Fruit fly (Drosophila melanogaster): ENCODE measurements around the gene Pkd2.
A peak's percentile ranks its signal among the peaks of the same experiment; 100 is the strongest.

Pkd2 gene

dm6 chr2L:12371740-12372139, 26.3 kb upstream of the Pkd2 start (continued):
- TF ChIP-seq Bgb (GFP tag; IDR thresholded peaks at IDR 0.05; ENCODE audit: partially characterized antibody) (no peak), HHEX (GFP tag; optimal IDR thresholded peaks at IDR 0.05) (peak; percentile 75), CG43689 (GFP tag; IDR thresholded peaks at IDR 0.05) (0 out of 2 replicates have a peak, but pooled peaks have one; percentile 15), CG13775 (GFP tag; optimal IDR thresholded peaks at IDR 0.05) (no peak), CG7839 (tag; optimal IDR thresholded peaks at IDR 0.05) (peak; percentile 36), Atf3 (GFP tag; optimal IDR thresholded peaks at IDR 0.05) (peak; percentile 35), CG12236 (GFP tag; optimal IDR thresholded peaks at IDR 0.05) (peak; percentile 54), Six4 (GFP tag; optimal IDR thresholded peaks at IDR 0.05) (peak; percentile 50), dm (GFP tag; optimal IDR thresholded peaks at IDR 0.05) (no peak), ssp (GFP tag; IDR thresholded peaks at IDR 0.05) (no peak), zen2 (GFP tag; IDR thresholded peaks at IDR 0.05; ENCODE audit: partially characterized antibody) (no peak), Myb (GFP tag; optimal IDR thresholded peaks at IDR 0.05) (no peak), CG6654 (GFP tag; optimal IDR thresholded peaks at IDR 0.05) (peak; percentile 42), CG13123 (GFP tag; optimal IDR thresholded peaks at IDR 0.05) (peak; percentile 36), MTF-1 (GFP tag; optimal IDR thresholded peaks at IDR 0.05; ENCODE audit: borderline replicate concordance) (peak; percentile 82), CG6765 (GFP tag; optimal IDR thresholded peaks at IDR 0.05) (peak; percentile 11), TFAM (GFP tag; optimal IDR thresholded peaks at IDR 0.05) (peak; percentile 12), CG10565 (GFP tag; optimal IDR thresholded peaks at IDR 0.05) (no peak), Dad (GFP tag; optimal IDR thresholded peaks at IDR 0.05) (no peak), NfI (GFP tag; optimal IDR thresholded peaks at IDR 0.05) (peak; percentile 11), Eip74EF (GFP tag; optimal IDR thresholded peaks at IDR 0.05) (peak in 1 of 2 experiments; percentile 30), Camta (GFP tag; optimal IDR thresholded peaks at IDR 0.05) (peak; percentile 63), Hr39 (optimal IDR thresholded peaks at IDR 0.05) (no peak), CG7372 (GFP tag; IDR thresholded peaks at IDR 0.05) (no peak), insv (GFP tag; optimal IDR thresholded peaks at IDR 0.05) (peak in 1 of 2 experiments; percentile 20), mam (GFP tag; optimal IDR thresholded peaks at IDR 0.05) (peak; percentile 8), CG34422 (GFP tag; IDR thresholded peaks at IDR 0.05) (no peak), tgo (GFP tag; IDR thresholded peaks at IDR 0.05) (0 out of 3 replicates have a peak, but pooled peaks have one; percentile 15), ranshi (GFP tag; IDR thresholded peaks at IDR 0.05) (peak; percentile 20; the same call in 1 of the 2 replicates), pita (GFP tag; optimal IDR thresholded peaks at IDR 0.05) (no peak), CG33213 (GFP tag; optimal IDR thresholded peaks at IDR 0.05) (peak; percentile 57), CG17186 (GFP tag; optimal IDR thresholded peaks at IDR 0.05) (peak; percentile 49), Rx (GFP tag; IDR thresholded peaks at IDR 0.05) (peak; percentile 41; the same call in 1 of the 2 replicates), fu2 (GFP tag; optimal IDR thresholded peaks at IDR 0.05) (no peak), CG11696 (GFP tag; IDR thresholded peaks at IDR 0.05) (no peak), CG14441 (GFP tag; IDR thresholded peaks at IDR 0.05) (peak; percentile 8; the same call in 1 of the 2 replicates), zen (tag; optimal IDR thresholded peaks at IDR 0.05) (no peak), gsb-n (tag; optimal IDR thresholded peaks at IDR 0.05) (peak; percentile 74), C15 (GFP tag; IDR thresholded peaks at IDR 0.05) (no peak), CG10959 (GFP tag; IDR thresholded peaks at IDR 0.05) (no peak), cwo (GFP tag; optimal IDR thresholded peaks at IDR 0.05) (no peak), row (GFP tag; IDR thresholded peaks at IDR 0.05) (no peak), hth (optimal IDR thresholded peaks at IDR 0.05) (no peak), CG4730 (GFP tag; IDR thresholded peaks at IDR 0.05) (peak; percentile 7; the same call in 1 of the 2 replicates), Bdp1 (GFP tag; optimal IDR thresholded peaks at IDR 0.05) (peak; percentile 54), repo (GFP tag; optimal IDR thresholded peaks at IDR 0.05) (peak; percentile 36), Awh (GFP tag; IDR thresholded peaks at IDR 0.05) (peak; percentile 89), CG32767 (GFP tag; IDR thresholded peaks at IDR 0.05) (peak; percentile 53; the same call in 1 of the 2 replicates), CG4360 (GFP tag; IDR thresholded peaks at IDR 0.05) (peak; percentile 61; the same call in 1 of the 2 replicates), CG18476 (GFP tag; optimal IDR thresholded peaks at IDR 0.05) (peak; percentile 1), NK7.1 (GFP tag; optimal IDR thresholded peaks at IDR 0.05) (peak; percentile 5), z (GFP tag; IDR thresholded peaks at IDR 0.05) (no peak)

All from whole organism, embryonic.